Fruit fly (Drosophila melanogaster) whole organism, embryonic: ENCODE results near the gene CG31176.
A peak's percentile ranks its signal among the peaks of the same experiment; 100 is the strongest.

Experiments
- ATbp ChIP-seq: fragments of 200-800 bp; sonication (Bioruptor generic); optimal IDR thresholded peaks from 2 replicates; lab custom pipeline; 2017; ENCODE audit warnings: missing biosample characterization, mild to moderate bottlenecking, missing genetic modification characterization, missing genetic modification reagents
- Ada2b ChIP-seq: fragments of 200-800 bp; sonication (Bioruptor generic); IDR thresholded peaks from 2 replicates; pipeline ENCODE4 v1.3.6; 2022; ENCODE audit warnings: missing biosample characterization, missing genetic modification characterization
- Atf3 ChIP-seq: fragments of 200-800 bp; sonication (Bioruptor generic); optimal IDR thresholded peaks from 3 replicates; lab custom pipeline; 2016; ENCODE audit warnings: missing biosample characterization, missing genetic modification characterization
- Awh ChIP-seq: fragments of 200-800 bp; sonication (Bioruptor generic); IDR thresholded peaks from 2 replicates; pipeline ENCODE4, ENCODE4 v1.3.6; 2022; ENCODE audit warnings: missing biosample characterization, missing genetic modification characterization
- Bteb2 ChIP-seq: fragments of 200-800 bp; sonication (Bioruptor generic); optimal IDR thresholded peaks from 2 replicates; lab custom pipeline; 2016; ENCODE audit warnings: missing biosample characterization, missing genetic modification characterization
- C15 ChIP-seq: fragments of 200-800 bp; sonication (Bioruptor generic); IDR thresholded peaks from 3 replicates; pipeline ENCODE4 v1.3.6; 2022; ENCODE audit warnings: missing biosample characterization, missing genetic modification characterization
- CG10431 ChIP-seq: fragments of 200-800 bp; sonication (Bioruptor generic); optimal IDR thresholded peaks from 3 replicates; lab custom pipeline; 2018; ENCODE audit warnings: missing biosample characterization, mild to moderate bottlenecking, missing genetic modification characterization
- CG1233 ChIP-seq: fragments of 200-800 bp; sonication (Bioruptor generic); optimal IDR thresholded peaks from 4 replicates; lab custom pipeline; 2018; ENCODE audit warnings: missing biosample characterization, mild to moderate bottlenecking, missing genetic modification characterization
- CG14667 ChIP-seq: fragments of 200-800 bp; sonication (Bioruptor generic); IDR thresholded peaks from 2 replicates; pipeline ENCODE4 v1.3.6; 2022; ENCODE audit warnings: missing biosample characterization, missing genetic modification characterization
- CG15073 ChIP-seq: fragments of 200-800 bp; sonication (Bioruptor generic); optimal IDR thresholded peaks from 2 replicates; lab custom pipeline; 2016; ENCODE audit warnings: missing biosample characterization, missing genetic modification characterization
- CG16779 ChIP-seq: fragments of 200-800 bp; sonication (Bioruptor generic); IDR thresholded peaks from 2 replicates; pipeline ENCODE4 v1.3.6; 2022; ENCODE audit warnings: missing biosample characterization, missing genetic modification characterization
- CG1832 ChIP-seq: fragments of 200-800 bp; sonication (Bioruptor generic); optimal IDR thresholded peaks from 2 replicates; lab custom pipeline; 2017; ENCODE audit warnings: missing biosample characterization, mild to moderate bottlenecking, missing genetic modification characterization, inconsistent platforms
- CG18619 ChIP-seq: fragments of 200-800 bp; sonication (Bioruptor generic); optimal IDR thresholded peaks from 3 replicates; lab custom pipeline; 2017; ENCODE audit warnings: missing biosample characterization, mild to moderate bottlenecking, missing genetic modification characterization
- CG32767 ChIP-seq: fragments of 200-800 bp; sonication (Bioruptor generic); IDR thresholded peaks from 2 replicates; pipeline ENCODE4 v1.3.6; 2022; ENCODE audit warnings: missing biosample characterization, missing genetic modification characterization
- CG4404 ChIP-seq: fragments of 200-800 bp; sonication (Bioruptor generic); IDR thresholded peaks from 2 replicates; pipeline ENCODE4 v1.3.6; 2022; ENCODE audit warnings: missing biosample characterization, missing genetic modification characterization
- CG5953 ChIP-seq: fragments of 200-800 bp; sonication (Bioruptor generic); IDR thresholded peaks from 2 replicates; pipeline ENCODE4 v1.3.6; 2022; ENCODE audit warnings: missing biosample characterization, missing genetic modification characterization
- CG7271 ChIP-seq: fragments of 200-800 bp; sonication (Bioruptor generic); optimal IDR thresholded peaks from 2 replicates; lab custom pipeline; 2018; ENCODE audit warnings: missing biosample characterization, mild to moderate bottlenecking, missing genetic modification characterization, moderate library complexity
- CG7357 ChIP-seq: fragments of 200-800 bp; sonication (Bioruptor generic); IDR thresholded peaks from 3 replicates; pipeline ENCODE4 v1.3.6; 2022; ENCODE audit warnings: missing biosample characterization, missing genetic modification characterization
- CG7963 ChIP-seq: fragments of 200-800 bp; sonication (Bioruptor generic); IDR thresholded peaks from 3 replicates; pipeline ENCODE4 v1.3.6; 2022; ENCODE audit warnings: missing biosample characterization, missing genetic modification characterization; ENCODE audit not compliant: partially characterized antibody
- Dll ChIP-seq: fragments of 200-800 bp; sonication (Bioruptor generic); IDR thresholded peaks from 4 replicates; pipeline ENCODE4 v1.3.6; 2022; ENCODE audit warnings: missing biosample characterization, missing genetic modification characterization; ENCODE audit not compliant: partially characterized antibody
- Doc3 ChIP-seq: fragments of 200-800 bp; sonication (Bioruptor generic); IDR thresholded peaks from 3 replicates; pipeline ENCODE4 v1.3.6; 2022; ENCODE audit warnings: missing biosample characterization, missing genetic modification characterization; ENCODE audit not compliant: partially characterized antibody
- Dref ChIP-seq: fragments of 200-800 bp; sonication (Bioruptor generic); IDR thresholded peaks from 2 replicates; pipeline ENCODE4 v1.3.6; 2022; ENCODE audit warnings: missing biosample characterization, missing genetic modification characterization
- E2f1 ChIP-seq: fragments of 200-800 bp; sonication (Bioruptor generic); IDR thresholded peaks from 2 replicates; pipeline ENCODE4 v1.3.6; 2022; ENCODE audit warnings: missing biosample characterization, missing genetic modification characterization
- HHEX ChIP-seq: fragments of 200-800 bp; sonication (Bioruptor generic); optimal IDR thresholded peaks from 3 replicates; lab custom pipeline; 2017; ENCODE audit warnings: missing biosample characterization, mild to moderate bottlenecking, missing genetic modification characterization, missing genetic modification reagents
- Neu2 ChIP-seq: fragments of 200-800 bp; sonication (Bioruptor generic); optimal IDR thresholded peaks from 3 replicates; lab custom pipeline; 2016; ENCODE audit warnings: missing biosample characterization, missing genetic modification characterization, borderline replicate concordance
- Ptx1 ChIP-seq: fragments of 200-800 bp; sonication (Bioruptor generic); IDR thresholded peaks from 2 replicates; pipeline ENCODE4 v1.3.6; 2022; ENCODE audit warnings: missing biosample characterization, missing genetic modification characterization
- Sin3A ChIP-seq: fragments of >200 bp; optimal IDR thresholded peaks from 2 replicates; lab custom pipeline; 2018
- Trl ChIP-seq, 3 experiments: fragments of >200 bp in 2 of 3; fragments of 200-800 bp in 1 of 3; sonication (Bioruptor generic) in 1 of 3; optimal IDR thresholded peaks; 2 replicates in 1 of 3; 3 replicates in 2 of 3; lab custom pipeline; 2016 to 2017; ENCODE audit warnings: missing biosample characterization in 1 of 3, missing genetic modification characterization in 1 of 3
- Xrp1 ChIP-seq: fragments of 200-800 bp; sonication (Bioruptor generic); IDR thresholded peaks from 2 replicates; pipeline ENCODE4 v1.3.6; 2022; ENCODE audit warnings: missing biosample characterization, missing genetic modification characterization
- bcd ChIP-seq: fragments of 200-800 bp; sonication (Bioruptor generic); optimal IDR thresholded peaks from 2 replicates; lab custom pipeline; 2017; ENCODE audit warnings: missing biosample characterization, mild to moderate bottlenecking, missing genetic modification characterization
- bsh ChIP-seq, 2 experiments: fragments of 200-800 bp; sonication (Bioruptor generic); optimal IDR thresholded peaks; 2 replicates each; lab custom pipeline; 2017 to 2018; ENCODE audit warnings: mild to moderate bottlenecking in 2 of 2, missing biosample characterization in 2 of 2, missing genetic modification characterization in 2 of 2, moderate library complexity in 1 of 2
- chinmo ChIP-seq: fragments of 200-800 bp; sonication (Bioruptor generic); IDR thresholded peaks from 4 replicates; pipeline ENCODE4 v1.3.6; 2022; ENCODE audit warnings: missing biosample characterization, missing genetic modification characterization; ENCODE audit not compliant: partially characterized antibody
- ci ChIP-seq: fragments of 200-800 bp; sonication (Bioruptor generic); IDR thresholded peaks from 3 replicates; pipeline ENCODE4 v1.3.6; 2022; ENCODE audit warnings: missing biosample characterization, missing genetic modification characterization
- crol ChIP-seq: fragments of 200-800 bp; sonication (Bioruptor generic); IDR thresholded peaks from 2 replicates; pipeline ENCODE4 v1.3.6; 2022; ENCODE audit warnings: missing biosample characterization, missing genetic modification characterization
- disco-r ChIP-seq: fragments of 200-800 bp; sonication (Bioruptor generic); optimal IDR thresholded peaks from 2 replicates; lab custom pipeline; 2016; ENCODE audit warnings: missing biosample characterization, missing genetic modification characterization
- fd64A ChIP-seq: fragments of 200-800 bp; sonication (Bioruptor generic); optimal IDR thresholded peaks from 3 replicates; lab custom pipeline; 2018; ENCODE audit warnings: missing biosample characterization, mild to moderate bottlenecking, missing genetic modification characterization
- gem ChIP-seq: fragments of 200-800 bp; sonication (Bioruptor generic); optimal IDR thresholded peaks from 2 replicates; lab custom pipeline; 2019; ENCODE audit warnings: missing biosample characterization, mild to moderate bottlenecking, missing genetic modification characterization, moderate library complexity
- hbn ChIP-seq: fragments of 200-800 bp; sonication (Bioruptor generic); IDR thresholded peaks from 2 replicates; pipeline ENCODE4 v1.3.6; 2022; ENCODE audit warnings: missing biosample characterization, missing genetic modification characterization; ENCODE audit not compliant: partially characterized antibody
- lbe ChIP-seq: fragments of 200-800 bp; sonication (Bioruptor generic); optimal IDR thresholded peaks from 2 replicates; lab custom pipeline; 2016; ENCODE audit warnings: missing biosample characterization, mild to moderate bottlenecking, missing genetic modification characterization
- mld ChIP-seq: fragments of 200-800 bp; sonication (Bioruptor generic); IDR thresholded peaks from 3 replicates; pipeline ENCODE4 v1.3.6; 2022; ENCODE audit warnings: missing biosample characterization, missing genetic modification characterization; ENCODE audit not compliant: partially characterized antibody
- nau ChIP-seq: fragments of 200-800 bp; sonication (Bioruptor generic); optimal IDR thresholded peaks from 3 replicates; lab custom pipeline; 2017; ENCODE audit warnings: missing biosample characterization, mild to moderate bottlenecking, missing genetic modification characterization, missing genetic modification reagents
- nom ChIP-seq: fragments of 200-800 bp; sonication (Bioruptor generic); optimal IDR thresholded peaks from 2 replicates; lab custom pipeline; 2017; ENCODE audit warnings: missing biosample characterization, missing genetic modification characterization, mild to moderate bottlenecking, moderate library complexity, missing genetic modification reagents
- pros ChIP-seq: fragments of 200-800 bp; sonication (Bioruptor generic); optimal IDR thresholded peaks from 3 replicates; lab custom pipeline; 2019; ENCODE audit warnings: missing biosample characterization, mild to moderate bottlenecking, missing genetic modification characterization, moderate library complexity
- row ChIP-seq: fragments of 200-800 bp; sonication (Bioruptor generic); IDR thresholded peaks from 3 replicates; pipeline ENCODE4 v1.3.6; 2022; ENCODE audit warnings: missing biosample characterization, missing genetic modification characterization
- sens ChIP-seq: fragments of 200-800 bp; sonication (Bioruptor generic); peaks from one replicate; lab custom pipeline; 2016; ENCODE audit warnings: missing biosample characterization, missing genetic modification characterization
- twi ChIP-seq: fragments of 200-800 bp; optimal IDR thresholded peaks from 2 replicates; lab custom pipeline; 2019; ENCODE audit warnings: missing biosample characterization, mild to moderate bottlenecking, missing genetic modification characterization, moderate library complexity

The CG31176 gene

dm6 chr3R:21655384-21655783, 64.1 kb downstream of the CG31176 start:
- TF ChIP-seq Xrp1 (0 out of 2 replicates have a peak, but pooled peaks have one; percentile 14), Ptx1 (0 out of 2 replicates have a peak, but pooled peaks have one; percentile 28), Awh (GFP tag; lab: Robert Waterston, UW) (0 out of 2 replicates have a peak, but pooled peaks have one; percentile 8), E2f1 (no peak), nau (no peak), CG7357 (GFP tag; lab: Robert Waterston, UW) (no peak), HHEX (GFP tag; lab: Kevin White, UChicago) (no peak), CG7963 (GFP tag; lab: Robert Waterston, UW) (no peak), row (GFP tag; lab: Robert Waterston, UW) (peak; percentile 25; the same call in 1 of the 3 replicates), Sin3A (lab: Kevin White, UChicago) (no peak), CG14667 (GFP tag; lab: Robert Waterston, UW) (0 out of 2 replicates have a peak, but pooled peaks have one; percentile 5), CG32767 (no peak), sens (GFP tag; lab: Kevin White, UChicago) (peak; percentile 58), gem (tag; lab: Kevin White, UChicago) (peak; percentile 5), bsh (GFP tag; optimal IDR thresholded peaks at IDR 0.05; lab: Kevin White, UChicago) (no peak), lbe (GFP tag; lab: Kevin White, UChicago) (no peak), Dll (GFP tag; lab: Robert Waterston, UW) (no peak), hbn (no peak), CG1233 (GFP tag; lab: Kevin White, UChicago) (no peak)

dm6 chr3R:21654755-21655154, 64.7 kb downstream of the CG31176 start:
- TF ChIP-seq bcd (no peak), disco-r (GFP tag; lab: Kevin White, UChicago) (no peak), pros (GFP tag; lab: Kevin White, UChicago) (peak; percentile 66)

- TF ChIP-seq Bteb2 (no peak), nom (GFP tag; lab: Kevin White, UChicago) (peak; percentile 76), twi (tag; lab: Kevin White, UChicago) (no peak), CG1832 (GFP tag; lab: Kevin White, UChicago) (no peak), CG15073 (GFP tag; lab: Kevin White, UChicago) (no peak), crol (GFP tag; lab: Robert Waterston, UW) (0 out of 2 replicates have a peak, but pooled peaks have one; percentile 11), CG5953 (GFP tag; lab: Robert Waterston, UW) (0 out of 2 replicates have a peak, but pooled peaks have one; percentile 20), Doc3 (GFP tag; lab: Robert Waterston, UW) (no peak), CG16779 (GFP tag; lab: Robert Waterston, UW) (0 out of 2 replicates have a peak, but pooled peaks have one; percentile 41), Neu2 (GFP tag; lab: Kevin White, UChicago) (no peak), CG7271 (tag; lab: Kevin White, UChicago) (no peak)
Observed at dm6 chr3R:21653434-21653833, 66.0 kb downstream of the CG31176 start.

- no peak for TF ChIP-seq CG18619 (GFP tag; lab: Kevin White, UChicago)
- 0 out of 4 replicates have a peak, but pooled peaks have one; percentile 7 for TF ChIP-seq chinmo
- no peak for TF ChIP-seq fd64A (GFP tag; lab: Kevin White, UChicago)
- TF ChIP-seq CG7271 (tag; lab: Kevin White, UChicago), result no peak
- TF ChIP-seq Trl (optimal IDR thresholded peaks at IDR 0.05; lab: Kevin White, UChicago), result peak in 1 of 2 experiments; percentile 11
- TF ChIP-seq Trl (GFP tag; optimal IDR thresholded peaks at IDR 0.05; lab: Kevin White, UChicago), result no peak
- no peak for TF ChIP-seq ATbp (GFP tag; lab: Kevin White, UChicago)
- TF ChIP-seq C15 (GFP tag; lab: Robert Waterston, UW), result no peak
- TF ChIP-seq crol (GFP tag; lab: Robert Waterston, UW), result peak; percentile 42
- no peak for TF ChIP-seq Ada2b (GFP tag; lab: Robert Waterston, UW)
- TF ChIP-seq ci (GFP tag; lab: Robert Waterston, UW), result no peak
- TF ChIP-seq Dref (GFP tag; lab: Robert Waterston, UW), result no peak
- no peak for TF ChIP-seq CG10431 (GFP tag; lab: Kevin White, UChicago)
- no peak for TF ChIP-seq Atf3 (GFP tag; lab: Kevin White, UChicago)
- TF ChIP-seq mld (GFP tag; lab: Robert Waterston, UW), result no peak
- TF ChIP-seq sens (GFP tag; lab: Kevin White, UChicago), result peak; percentile 33
- TF ChIP-seq CG4404, result no peak
Observed at dm6 chr3R:21652891-21653394, 66.5 kb downstream of the CG31176 start.
